Worm (Caenorhabditis elegans) whole organism, midembryonic: ENCODE measurements around the gene Y59A8A.8.

Experiments
- T22C8.4 ChIP-seq: fragments of 200-800 bp; sonication (Bioruptor generic); IDR thresholded peaks from 2 replicates; pipeline ENCODE4 v1.3.6; 2022; ENCODE audit warnings: missing genetic modification characterization, missing compliant biosample characterization
- flt-1 ChIP-seq: fragments of 200-800 bp; sonication (Bioruptor generic); IDR thresholded peaks from 2 replicates; pipeline ENCODE4 v1.3.6; 2022; ENCODE audit warnings: missing genetic modification characterization, missing compliant biosample characterization
- ref-1 ChIP-seq: fragments of 200-800 bp; sonication (Bioruptor generic); conservative IDR thresholded peaks from 2 replicates; pipeline ENCODE4 v1.3.6; 2022; ENCODE audit warnings: missing genetic modification reagents, missing genetic modification characterization, missing compliant biosample characterization

DNA sequence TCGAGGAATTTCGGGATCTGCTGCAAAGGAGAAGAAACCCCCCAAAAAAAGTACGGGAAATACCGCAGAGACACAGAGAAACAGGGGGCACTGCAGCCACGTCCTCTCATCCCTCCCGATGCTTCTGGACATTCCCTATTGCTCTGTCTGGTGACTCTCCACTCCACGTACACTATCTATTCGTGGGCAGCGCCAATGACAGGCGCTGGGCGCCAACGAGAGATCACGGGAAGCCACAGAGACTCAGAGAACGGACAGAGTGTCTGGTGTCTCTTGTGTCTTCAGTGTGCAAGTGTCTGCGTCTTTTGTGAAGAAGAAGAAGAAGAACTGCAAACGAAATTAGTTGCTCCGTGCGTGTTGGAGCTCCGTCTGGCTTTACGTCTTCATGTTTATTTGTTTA, 7.5 kb upstream of the Y59A8A.8 start:
- TF ChIP-seq flt-1 = no peak
- no peak for TF ChIP-seq T22C8.4 (GFP tag; lab: Robert Waterston, UW)
- TF ChIP-seq ref-1 (GFP tag; lab: Robert Waterston, UW) = no peak
